Fruit fly (Drosophila melanogaster) whole organism, embryonic: ENCODE results near the gene RpL23A.

ENCODE experiments used
- Ada2b ChIP-seq: fragments of 200-800 bp; sonication (Bioruptor generic); IDR thresholded peaks from 2 replicates; pipeline ENCODE4 v1.3.6; 2022; ENCODE audit warnings: missing biosample characterization, missing genetic modification characterization
- Aef1 ChIP-seq: fragments of 200-800 bp; sonication (Bioruptor generic); IDR thresholded peaks from 3 replicates; pipeline ENCODE4 v1.3.6; 2022; ENCODE audit warnings: missing biosample characterization, missing genetic modification characterization
- CG10147 ChIP-seq: fragments of 200-800 bp; sonication (Bioruptor generic); optimal IDR thresholded peaks from 2 replicates; lab custom pipeline; 2019; ENCODE audit warnings: missing biosample characterization, mild to moderate bottlenecking, missing genetic modification characterization, moderate library complexity
- CG10543 ChIP-seq: fragments of 200-800 bp; sonication (Bioruptor generic); optimal IDR thresholded peaks from 3 replicates; lab custom pipeline; 2017; ENCODE audit warnings: missing biosample characterization, mild to moderate bottlenecking, missing genetic modification characterization, moderate library complexity
- CG11398 ChIP-seq: fragments of 200-800 bp; sonication (Bioruptor generic); optimal IDR thresholded peaks from 2 replicates; lab custom pipeline; 2016; ENCODE audit warnings: missing biosample characterization, missing genetic modification characterization
- CG11560 ChIP-seq: fragments of 200-800 bp; sonication (Bioruptor generic); IDR thresholded peaks from 3 replicates; pipeline ENCODE4 v1.3.6; 2022; ENCODE audit warnings: missing biosample characterization, missing genetic modification characterization
- CG12155 ChIP-seq: fragments of 200-800 bp; sonication (Bioruptor generic); optimal IDR thresholded peaks from 3 replicates; lab custom pipeline; 2016; ENCODE audit warnings: missing biosample characterization, missing genetic modification characterization
- CG12659 ChIP-seq: fragments of 200-800 bp; sonication (Bioruptor generic); optimal IDR thresholded peaks from 3 replicates; lab custom pipeline; 2017; ENCODE audit warnings: mild to moderate bottlenecking, missing biosample characterization, missing genetic modification reagents, missing genetic modification characterization
- CG12942 ChIP-seq: fragments of 200-800 bp; sonication (Bioruptor generic); optimal IDR thresholded peaks from 3 replicates; lab custom pipeline; 2016; ENCODE audit warnings: missing biosample characterization, missing genetic modification characterization
- CG14014 ChIP-seq: fragments of 200-800 bp; sonication (Bioruptor generic); IDR thresholded peaks from 2 replicates; pipeline ENCODE4 v1.3.6; 2022; ENCODE audit warnings: missing biosample characterization, missing genetic modification characterization
- CG14965 ChIP-seq: fragments of 200-800 bp; sonication (Bioruptor generic); optimal IDR thresholded peaks from 2 replicates; lab custom pipeline; 2016; ENCODE audit warnings: missing biosample characterization, missing genetic modification characterization, borderline replicate concordance
- CG15514 ChIP-seq: fragments of 200-800 bp; sonication (Bioruptor generic); optimal IDR thresholded peaks from 3 replicates; lab custom pipeline; 2017; ENCODE audit warnings: missing biosample characterization, missing genetic modification characterization, mild to moderate bottlenecking, moderate library complexity, missing genetic modification reagents
- CG31365 ChIP-seq: fragments of 200-800 bp; sonication (Bioruptor generic); optimal IDR thresholded peaks from 2 replicates; lab custom pipeline; 2018; ENCODE audit warnings: missing biosample characterization, mild to moderate bottlenecking, missing genetic modification characterization
- CG3281 ChIP-seq: fragments of 200-800 bp; sonication (Bioruptor generic); optimal IDR thresholded peaks from 3 replicates; lab custom pipeline; 2017; ENCODE audit warnings: missing biosample characterization, mild to moderate bottlenecking, missing genetic modification characterization
- CG4328 ChIP-seq: fragments of 200-800 bp; sonication (Bioruptor generic); optimal IDR thresholded peaks from 3 replicates; lab custom pipeline; 2017; ENCODE audit warnings: missing biosample characterization, missing genetic modification reagents, missing genetic modification characterization
- CG4360 ChIP-seq: fragments of 200-800 bp; sonication (Bioruptor generic); IDR thresholded peaks from 2 replicates; pipeline ENCODE4 v1.3.6; 2022; ENCODE audit warnings: missing biosample characterization, missing genetic modification characterization
- CG43689 ChIP-seq: fragments of 200-800 bp; sonication (Bioruptor generic); IDR thresholded peaks from 2 replicates; pipeline ENCODE4 v1.3.6; 2022; ENCODE audit warnings: missing biosample characterization, missing genetic modification characterization
- CG7928 ChIP-seq: fragments of 200-800 bp; sonication (Bioruptor generic); optimal IDR thresholded peaks from 2 replicates; lab custom pipeline; 2017; ENCODE audit warnings: missing biosample characterization, mild to moderate bottlenecking, missing genetic modification characterization
- CG9215 ChIP-seq: fragments of 200-800 bp; sonication (Bioruptor generic); IDR thresholded peaks from 2 replicates; pipeline ENCODE4 v1.3.6; 2022; ENCODE audit warnings: missing biosample characterization, missing genetic modification characterization
- Dek ChIP-seq: fragments of 200-800 bp; sonication (Bioruptor generic); optimal IDR thresholded peaks from 3 replicates; lab custom pipeline; 2019; ENCODE audit warnings: missing biosample characterization, mild to moderate bottlenecking, missing genetic modification characterization, moderate library complexity
- Drgx ChIP-seq: fragments of 200-800 bp; sonication (Bioruptor generic); IDR thresholded peaks from 2 replicates; pipeline ENCODE4 v1.3.6; 2022; ENCODE audit warnings: missing biosample characterization, missing genetic modification characterization
- E2f2 ChIP-seq: fragments of 200-800 bp; sonication (Bioruptor generic); IDR thresholded peaks from 2 replicates; pipeline ENCODE4 v1.3.6; 2022; ENCODE audit warnings: missing biosample characterization, missing genetic modification characterization
- Fer1 ChIP-seq: fragments of 200-800 bp; sonication (Bioruptor generic); optimal IDR thresholded peaks from 2 replicates; lab custom pipeline; 2017; ENCODE audit warnings: missing biosample characterization, mild to moderate bottlenecking, missing genetic modification characterization
- H2.0 ChIP-seq: fragments of 200-800 bp; sonication (Bioruptor generic); IDR thresholded peaks from 2 replicates; pipeline ENCODE4 v1.3.6; 2022; ENCODE audit warnings: missing biosample characterization, missing genetic modification characterization
- Hr78 ChIP-seq, 2 experiments: fragments of 200-800 bp in 1 of 2; fragments of >200 bp in 1 of 2; sonication (Bioruptor generic) in 1 of 2; optimal IDR thresholded peaks; 2 replicates each; lab custom pipeline; 2017 to 2019; ENCODE audit warnings: missing biosample characterization in 2 of 2, missing genetic modification characterization in 2 of 2, mild to moderate bottlenecking in 1 of 2, moderate library complexity in 1 of 2
- NfI ChIP-seq: fragments of 200-800 bp; sonication (Bioruptor generic); optimal IDR thresholded peaks from 3 replicates; lab custom pipeline; 2018; ENCODE audit warnings: missing biosample characterization, mild to moderate bottlenecking, missing genetic modification characterization, moderate library complexity
- Poxn ChIP-seq: fragments of 200-800 bp; sonication (Bioruptor generic); IDR thresholded peaks from 2 replicates; pipeline ENCODE4 v1.3.6; 2022; ENCODE audit warnings: missing biosample characterization, missing genetic modification characterization
- Ravus ChIP-seq: fragments of 200-800 bp; sonication (Bioruptor generic); IDR thresholded peaks from 2 replicates; pipeline ENCODE4 v1.3.6; 2022; ENCODE audit warnings: missing biosample characterization, missing genetic modification characterization
- ap ChIP-seq: fragments of 200-800 bp; sonication (Bioruptor generic); IDR thresholded peaks from 2 replicates; pipeline ENCODE4 v1.3.6; 2022; ENCODE audit warnings: missing biosample characterization, missing genetic modification characterization
- ara ChIP-seq: fragments of 200-800 bp; sonication (Bioruptor generic); IDR thresholded peaks from 2 replicates; pipeline ENCODE4 v1.3.6; 2022; ENCODE audit warnings: missing biosample characterization, missing genetic modification characterization
- bab2 ChIP-seq: fragments of 200-800 bp; sonication (Bioruptor generic); optimal IDR thresholded peaks from 2 replicates; lab custom pipeline; 2016; ENCODE audit warnings: missing biosample characterization, missing genetic modification characterization
- br ChIP-seq: fragments of >200 bp; optimal IDR thresholded peaks from 2 replicates; lab custom pipeline; 2017
- chinmo ChIP-seq: fragments of 200-800 bp; sonication (Bioruptor generic); IDR thresholded peaks from 4 replicates; pipeline ENCODE4 v1.3.6; 2022; ENCODE audit warnings: missing biosample characterization, missing genetic modification characterization; ENCODE audit not compliant: partially characterized antibody
- croc ChIP-seq: fragments of 200-800 bp; sonication (Bioruptor generic); conservative IDR thresholded peaks from 3 replicates; pipeline ENCODE4 v1.3.6; 2022; ENCODE audit warnings: missing biosample characterization, missing genetic modification characterization
- danr ChIP-seq: fragments of 200-800 bp; sonication (Bioruptor generic); IDR thresholded peaks from 2 replicates; pipeline ENCODE4 v1.3.6; 2022; ENCODE audit warnings: missing biosample characterization, missing genetic modification characterization
- exex ChIP-seq: fragments of 200-800 bp; sonication (Bioruptor generic); optimal IDR thresholded peaks from 4 replicates; lab custom pipeline; 2018; ENCODE audit warnings: missing biosample characterization, mild to moderate bottlenecking, missing genetic modification characterization, moderate library complexity
- fd3F ChIP-seq: fragments of 200-800 bp; sonication (Bioruptor generic); optimal IDR thresholded peaks from 2 replicates; lab custom pipeline; 2018; ENCODE audit warnings: missing biosample characterization, mild to moderate bottlenecking, missing genetic modification characterization, moderate library complexity
- gcm2 ChIP-seq: fragments of 200-800 bp; sonication (Bioruptor generic); optimal IDR thresholded peaks from 2 replicates; lab custom pipeline; 2016; ENCODE audit warnings: missing biosample characterization, missing genetic modification characterization
- jigr1 ChIP-seq: fragments of 200-800 bp; sonication (Bioruptor generic); IDR thresholded peaks from 3 replicates; pipeline ENCODE4 v1.3.6; 2022; ENCODE audit warnings: missing biosample characterization, missing genetic modification characterization
- jumu ChIP-seq: fragments of 200-800 bp; sonication (Bioruptor generic); optimal IDR thresholded peaks from 3 replicates; lab custom pipeline; 2016; ENCODE audit warnings: missing biosample characterization, missing genetic modification characterization
- pfk ChIP-seq: fragments of 200-800 bp; sonication (Bioruptor generic); optimal IDR thresholded peaks from 2 replicates; lab custom pipeline; 2018; ENCODE audit warnings: missing biosample characterization, mild to moderate bottlenecking, missing genetic modification characterization, moderate library complexity
- pho ChIP-seq: fragments of 200-800 bp; sonication (Bioruptor generic); optimal IDR thresholded peaks from 2 replicates; lab custom pipeline; 2016; ENCODE audit warnings: missing biosample characterization, missing genetic modification characterization
- row ChIP-seq: fragments of 200-800 bp; sonication (Bioruptor generic); IDR thresholded peaks from 3 replicates; pipeline ENCODE4 v1.3.6; 2022; ENCODE audit warnings: missing biosample characterization, missing genetic modification characterization
- sens-2 ChIP-seq: fragments of 200-800 bp; sonication (Bioruptor generic); IDR thresholded peaks from 2 replicates; pipeline ENCODE4 v1.3.6; 2022; ENCODE audit warnings: missing biosample characterization, missing genetic modification characterization
- slbo ChIP-seq: fragments of 200-800 bp; sonication (Bioruptor generic); IDR thresholded peaks from 2 replicates; pipeline ENCODE4 v1.3.6; 2022; ENCODE audit warnings: missing biosample characterization, missing genetic modification characterization
- tup ChIP-seq: fragments of 200-800 bp; sonication (Bioruptor generic); optimal IDR thresholded peaks from 2 replicates; lab custom pipeline; 2016; ENCODE audit warnings: missing biosample characterization, mild to moderate bottlenecking, missing genetic modification characterization, moderate library complexity
- unc-4 ChIP-seq: fragments of 200-800 bp; sonication (Bioruptor generic); IDR thresholded peaks from 2 replicates; pipeline ENCODE4 v1.3.6; 2022; ENCODE audit warnings: missing biosample characterization, missing genetic modification characterization; ENCODE audit not compliant: partially characterized antibody
- wor ChIP-seq: fragments of 200-800 bp; sonication (Bioruptor generic); IDR thresholded peaks from 2 replicates; pipeline ENCODE4 v1.3.6; 2022; ENCODE audit warnings: missing biosample characterization, missing genetic modification characterization
- yki ChIP-seq: fragments of >200 bp; optimal IDR thresholded peaks from 3 replicates; lab custom pipeline; 2018
- zen2 ChIP-seq: fragments of 200-800 bp; sonication (Bioruptor generic); IDR thresholded peaks from 3 replicates; pipeline ENCODE4 v1.3.6; 2022; ENCODE audit warnings: missing biosample characterization, missing genetic modification characterization; ENCODE audit not compliant: partially characterized antibody

RpL23A gene

dm6 chr3L:1648690-1649355 is 19.6 kb downstream of the RpL23A start, which contains the start of gene CG13920 (continued):
- TF ChIP-seq NfI, result no peak
- peak; percentile 27 for TF ChIP-seq CG15514 (GFP tag; lab: Kevin White, UChicago)
- no peak for TF ChIP-seq gcm2 (GFP tag; lab: Kevin White, UChicago)
- no peak for TF ChIP-seq CG31365 (tag; lab: Kevin White, UChicago)
- TF ChIP-seq Aef1 (GFP tag; lab: Robert Waterston, UW), result no peak
- no peak for TF ChIP-seq CG12155 (GFP tag; lab: Kevin White, UChicago)
- TF ChIP-seq pfk, result peak; percentile 30
- 0 out of 2 replicates have a peak, but pooled peaks have one; percentile 11 for TF ChIP-seq E2f2 (GFP tag; lab: Robert Waterston, UW)
- TF ChIP-seq CG10543 (GFP tag; lab: Kevin White, UChicago), result peak; percentile 72
- TF ChIP-seq Hr78 (GFP tag; optimal IDR thresholded peaks at IDR 0.05; lab: Kevin White, UChicago), result no peak
- TF ChIP-seq croc, result no peak
- peak; percentile 43; the same call in 1 of the 2 replicates for TF ChIP-seq unc-4 (GFP tag; lab: Robert Waterston, UW)
- no peak for TF ChIP-seq CG14014 (GFP tag; lab: Robert Waterston, UW)
- TF ChIP-seq exex (tag; lab: Kevin White, UChicago), result no peak
- TF ChIP-seq ara (GFP tag; lab: Robert Waterston, UW), result no peak
- no peak for TF ChIP-seq tup (GFP tag; lab: Kevin White, UChicago)
- no peak for TF ChIP-seq Dek
- no peak for TF ChIP-seq jumu
- TF ChIP-seq ap (GFP tag; lab: Robert Waterston, UW), result no peak
- TF ChIP-seq danr (GFP tag; lab: Robert Waterston, UW), result no peak
- TF ChIP-seq yki (lab: Kevin White, UChicago), result no peak
- TF ChIP-seq sens-2, result no peak
- no peak for TF ChIP-seq br (lab: Kevin White, UChicago)
- no peak for TF ChIP-seq jigr1 (GFP tag; lab: Robert Waterston, UW)
- no peak for TF ChIP-seq row (GFP tag; lab: Robert Waterston, UW)
- TF ChIP-seq CG11398, result no peak
- no peak for TF ChIP-seq wor
- TF ChIP-seq CG4360 (GFP tag; lab: Robert Waterston, UW), result no peak
- TF ChIP-seq CG11560 (tag; lab: Robert Waterston, UW), result no peak
- TF ChIP-seq H2.0 (GFP tag; lab: Robert Waterston, UW), result no peak
- TF ChIP-seq CG12942 (GFP tag; lab: Kevin White, UChicago), result no peak
- TF ChIP-seq CG7928, result no peak
- no peak for TF ChIP-seq pho (GFP tag; lab: Kevin White, UChicago)
- TF ChIP-seq Ada2b, result no peak
- TF ChIP-seq Poxn, result no peak
- TF ChIP-seq CG3281 (GFP tag; lab: Kevin White, UChicago), result no peak
- TF ChIP-seq Drgx, result no peak
- TF ChIP-seq CG12659, result no peak
- TF ChIP-seq Fer1 (GFP tag; lab: Kevin White, UChicago), result no peak
- no peak for TF ChIP-seq CG14965 (GFP tag; lab: Kevin White, UChicago)
- TF ChIP-seq zen2, result no peak
- TF ChIP-seq Ravus (GFP tag; lab: Robert Waterston, UW), result no peak
- no peak for TF ChIP-seq CG4328
- TF ChIP-seq CG10147 (GFP tag; lab: Kevin White, UChicago), result no peak
- no peak for TF ChIP-seq CG43689
- no peak for TF ChIP-seq fd3F (GFP tag; lab: Kevin White, UChicago)
- no peak for TF ChIP-seq CG9215 (GFP tag; lab: Robert Waterston, UW)
- no peak for TF ChIP-seq bab2 (GFP tag; lab: Kevin White, UChicago)
- TF ChIP-seq chinmo (GFP tag; lab: Robert Waterston, UW), result no peak
- TF ChIP-seq slbo, result no peak
